Worm (Caenorhabditis elegans) whole organism, L1 larva: ENCODE measurements around the gene bcl-7.

ENCODE experiments used
- C04F5.9 ChIP-seq: sonication (generic microtip); optimal IDR thresholded peaks from 2 replicates; lab custom pipeline; 2016; ENCODE audit warnings: missing genetic modification characterization, missing compliant biosample characterization
- C16A3.4 ChIP-seq: fragments of 150-350 bp; optimal IDR thresholded peaks from 2 replicates; lab custom pipeline; 2014; ENCODE audit warnings: missing biosample characterization, missing genetic modification characterization
- F16B12.6 ChIP-seq: fragments of 150-350 bp; optimal IDR thresholded peaks from 2 replicates; lab custom pipeline; 2014; ENCODE audit warnings: missing biosample characterization, missing genetic modification characterization
- Y116A8C.19 ChIP-seq: sonication (generic microtip); optimal IDR thresholded peaks from 2 replicates; lab custom pipeline; 2016; ENCODE audit warnings: missing compliant biosample characterization, missing genetic modification characterization, borderline replicate concordance
- ama-1 ChIP-seq: fragments of 150-350 bp; optimal IDR thresholded peaks from 2 replicates; lab custom pipeline; 2014
- ceh-8 ChIP-seq: fragments of 200-800 bp; sonication (Bioruptor generic); optimal IDR thresholded peaks from 2 replicates; lab custom pipeline; 2018; ENCODE audit warnings: mild to moderate bottlenecking, missing genetic modification characterization, moderate library complexity, missing compliant biosample characterization
- ceh-88 ChIP-seq: fragments of 200-800 bp; sonication (Bioruptor generic); IDR thresholded peaks from 2 replicates; pipeline ENCODE4 v1.3.6; 2022; ENCODE audit warnings: missing genetic modification characterization, missing compliant biosample characterization
- ceh-90 ChIP-seq: sonication (generic microtip); optimal IDR thresholded peaks from 2 replicates; lab custom pipeline; 2016; ENCODE audit warnings: missing genetic modification characterization, missing compliant biosample characterization
- ces-1 ChIP-seq: fragments of 150-350 bp; optimal IDR thresholded peaks from 2 replicates; lab custom pipeline; 2014; ENCODE audit warnings: missing biosample characterization, missing genetic modification reagents, missing genetic modification characterization
- dpl-1 ChIP-seq, 3 experiments: fragments of 150-350 bp in 2 of 3; sonication (generic microtip) in 1 of 3; optimal IDR thresholded peaks; 2 replicates each; lab custom pipeline; 2014 to 2017; ENCODE audit warnings: missing biosample characterization in 3 of 3, missing genetic modification characterization in 3 of 3, missing genetic modification reagents in 3 of 3
- efl-1 ChIP-seq, 4 experiments: fragments of 150-350 bp; optimal IDR thresholded peaks in 3 of 4; peaks in 1 of 4; 1 replicate in 1 of 4; 2 replicates in 3 of 4; lab custom pipeline; 2014; ENCODE audit warnings: missing biosample characterization in 2 of 4, missing genetic modification characterization in 2 of 4, missing genetic modification reagents in 2 of 4
- egl-27 ChIP-seq, 2 experiments: fragments of 150-350 bp in 1 of 2; sonication (generic microtip); optimal IDR thresholded peaks; 3 replicates each; lab custom pipeline; 2017 to 2018; ENCODE audit warnings: missing biosample characterization in 2 of 2, missing genetic modification characterization in 2 of 2, missing genetic modification reagents in 2 of 2
- elt-2 ChIP-seq: sonication (generic microtip); optimal IDR thresholded peaks from 2 replicates; lab custom pipeline; 2016; ENCODE audit warnings: missing genetic modification characterization, mild to moderate bottlenecking, inconsistent platforms, missing compliant biosample characterization, missing genetic modification reagents
- ets-5 ChIP-seq: fragments of 200-800 bp; sonication (Bioruptor generic); IDR thresholded peaks from 2 replicates; pipeline ENCODE4 v1.3.6; 2022; ENCODE audit warnings: missing genetic modification characterization, missing compliant biosample characterization
- fkh-8 ChIP-seq: sonication (generic microtip); optimal IDR thresholded peaks from 2 replicates; lab custom pipeline; 2016; ENCODE audit warnings: mild to moderate bottlenecking, missing genetic modification characterization, missing compliant biosample characterization
- fos-1 ChIP-seq: fragments of 150-350 bp; optimal IDR thresholded peaks from 2 replicates; lab custom pipeline; 2014; ENCODE audit warnings: missing biosample characterization, missing genetic modification characterization
- grh-1 ChIP-seq: fragments of 200-800 bp; sonication (Bioruptor generic); IDR thresholded peaks from 2 replicates; pipeline ENCODE4 v1.3.6; 2022; ENCODE audit warnings: missing genetic modification reagents, missing genetic modification characterization, missing compliant biosample characterization
- hlh-17 ChIP-seq: fragments of 200-800 bp; sonication (Bioruptor generic); optimal IDR thresholded peaks from 2 replicates; lab custom pipeline; 2018; ENCODE audit warnings: missing genetic modification characterization, mild to moderate bottlenecking, missing compliant biosample characterization, moderate library complexity, borderline replicate concordance
- irx-1 ChIP-seq: sonication (generic microtip); optimal IDR thresholded peaks from 2 replicates; lab custom pipeline; 2016; ENCODE audit warnings: missing genetic modification characterization, missing compliant biosample characterization
- isw-1 ChIP-seq: fragments of 200-800 bp; sonication (Bioruptor generic); IDR thresholded peaks from 2 replicates; pipeline ENCODE4 v1.3.6; 2022; ENCODE audit warnings: missing genetic modification characterization, missing compliant biosample characterization
- jun-1 ChIP-seq: fragments of 150-350 bp; optimal IDR thresholded peaks from 2 replicates; lab custom pipeline; 2014; ENCODE audit warnings: missing biosample characterization, missing genetic modification reagents, missing genetic modification characterization
- lin-13 ChIP-seq: fragments of 150-350 bp; optimal IDR thresholded peaks from 2 replicates; lab custom pipeline; 2014; ENCODE audit warnings: missing biosample characterization, missing genetic modification reagents, missing genetic modification characterization
- lin-14 ChIP-seq: fragments of 200-800 bp; sonication (Bioruptor generic); optimal IDR thresholded peaks from 2 replicates; lab custom pipeline; 2018; ENCODE audit warnings: mild to moderate bottlenecking, missing genetic modification characterization, moderate library complexity, missing compliant biosample characterization
- lin-15B ChIP-seq: fragments of 150-350 bp; sonication (generic microtip); optimal IDR thresholded peaks from 3 replicates; lab custom pipeline; 2014; ENCODE audit warnings: missing biosample characterization, missing genetic modification characterization
- lin-35 ChIP-seq, 2 experiments: fragments of 150-350 bp; optimal IDR thresholded peaks; 2 replicates each; lab custom pipeline; 2014; ENCODE audit warnings: missing biosample characterization in 2 of 2, missing genetic modification characterization in 2 of 2, missing genetic modification reagents in 2 of 2
- lin-39 ChIP-seq: fragments of 150-350 bp; optimal IDR thresholded peaks from 2 replicates; lab custom pipeline; 2014; ENCODE audit warnings: missing biosample characterization, missing genetic modification reagents, missing genetic modification characterization
- lir-3 ChIP-seq: sonication (generic microtip); optimal IDR thresholded peaks from 2 replicates; lab custom pipeline; 2016; ENCODE audit warnings: mild to moderate bottlenecking, missing genetic modification characterization, moderate library complexity, missing compliant biosample characterization; ENCODE audit not compliant: poor library complexity
- lsy-2 ChIP-seq, 2 experiments: fragments of 150-350 bp; optimal IDR thresholded peaks; 2 replicates each; lab custom pipeline; 2014; ENCODE audit warnings: missing biosample characterization in 2 of 2, missing genetic modification characterization in 2 of 2
- mdl-1 ChIP-seq, 2 experiments: fragments of 150-350 bp; optimal IDR thresholded peaks; 2 replicates each; lab custom pipeline; 2014 to 2017; ENCODE audit warnings: missing biosample characterization in 2 of 2, missing genetic modification characterization in 2 of 2, inconsistent platforms in 1 of 2
- nhr-19 ChIP-seq: fragments of 200-800 bp; sonication (Bioruptor generic); conservative IDR thresholded peaks from 2 replicates; pipeline ENCODE4 v1.3.6; 2022; ENCODE audit warnings: missing genetic modification characterization, missing compliant biosample characterization
- nhr-20 ChIP-seq: sonication (generic microtip); optimal IDR thresholded peaks from 2 replicates; lab custom pipeline; 2016; ENCODE audit warnings: mild to moderate bottlenecking, missing genetic modification characterization, missing compliant biosample characterization
- nhr-47 ChIP-seq: sonication (generic microtip); optimal IDR thresholded peaks from 2 replicates; lab custom pipeline; 2016; ENCODE audit warnings: mild to moderate bottlenecking, missing genetic modification characterization, moderate library complexity, missing compliant biosample characterization
- nhr-77 ChIP-seq: fragments of 150-350 bp; optimal IDR thresholded peaks from 2 replicates; lab custom pipeline; 2014; ENCODE audit warnings: missing biosample characterization, missing genetic modification characterization
- nhr-85 ChIP-seq: sonication (generic microtip); peaks from one replicate; lab custom pipeline; 2016; ENCODE audit warnings: missing genetic modification characterization, inconsistent platforms, missing compliant biosample characterization
- nhr-90 ChIP-seq: sonication (generic microtip); optimal IDR thresholded peaks from 2 replicates; lab custom pipeline; 2016; ENCODE audit warnings: mild to moderate bottlenecking, missing genetic modification characterization, missing compliant biosample characterization; ENCODE audit not compliant: poor library complexity
- pag-3 ChIP-seq: sonication (generic microtip); optimal IDR thresholded peaks from 2 replicates; lab custom pipeline; 2017; ENCODE audit warnings: missing genetic modification characterization, mild to moderate bottlenecking, missing compliant biosample characterization, antibody characterized with exemption, borderline replicate concordance; ENCODE audit not compliant: insufficient read depth
- skn-1 ChIP-seq: fragments of 150-350 bp; optimal IDR thresholded peaks from 2 replicates; lab custom pipeline; 2014; ENCODE audit warnings: missing biosample characterization, missing genetic modification characterization
- snpc-4 ChIP-seq: fragments of 150-350 bp; optimal IDR thresholded peaks from 2 replicates; lab custom pipeline; 2014; ENCODE audit warnings: missing biosample characterization, missing genetic modification characterization
- snu-23 ChIP-seq: sonication (generic microtip); optimal IDR thresholded peaks from 2 replicates; lab custom pipeline; 2016; ENCODE audit warnings: missing genetic modification characterization, missing compliant biosample characterization
- sox-4 ChIP-seq: sonication (generic microtip); optimal IDR thresholded peaks from 2 replicates; lab custom pipeline; 2016; ENCODE audit warnings: missing genetic modification characterization, missing compliant biosample characterization
- swsn-7 ChIP-seq: sonication (generic microtip); optimal IDR thresholded peaks from 2 replicates; lab custom pipeline; 2016; ENCODE audit warnings: missing genetic modification characterization, missing compliant biosample characterization
- tbx-2 ChIP-seq: sonication (generic microtip); optimal IDR thresholded peaks from 2 replicates; lab custom pipeline; 2016; ENCODE audit warnings: missing genetic modification characterization, missing compliant biosample characterization
- unc-30 ChIP-seq: sonication (generic microtip); optimal IDR thresholded peaks from 2 replicates; lab custom pipeline; 2017; ENCODE audit warnings: missing biosample characterization, missing genetic modification characterization
- unc-86 ChIP-seq: sonication (generic microtip); optimal IDR thresholded peaks from 2 replicates; lab custom pipeline; 2016; ENCODE audit warnings: missing genetic modification characterization, missing compliant biosample characterization
- xbp-1 ChIP-seq: sonication (generic microtip); optimal IDR thresholded peaks from 2 replicates; lab custom pipeline; 2016; ENCODE audit warnings: missing genetic modification characterization, missing compliant biosample characterization
- zag-1 ChIP-seq: fragments of 150-350 bp; optimal IDR thresholded peaks from 2 replicates; lab custom pipeline; 2014; ENCODE audit warnings: missing biosample characterization, missing genetic modification characterization
- zip-4 ChIP-seq: fragments of 200-800 bp; sonication (Bioruptor generic); optimal IDR thresholded peaks from 2 replicates; lab custom pipeline; 2018; ENCODE audit warnings: mild to moderate bottlenecking, missing genetic modification characterization, moderate library complexity, missing compliant biosample characterization
- ztf-11 ChIP-seq, 2 experiments: sonication (generic microtip); optimal IDR thresholded peaks; 2 replicates each; lab custom pipeline; 2016 to 2017; ENCODE audit warnings: missing genetic modification characterization in 2 of 2, missing biosample characterization in 1 of 2, missing compliant biosample characterization in 1 of 2

bcl-7 gene

ce11 chrIII:5939453-5940296 is 13.8 kb downstream of the bcl-7 start, which contains the start of gene ubq-1 (continued):
- no peak for TF ChIP-seq lin-39 (tag; lab: Kevin White, UChicago)
- no peak for TF ChIP-seq ets-5 (GFP tag; lab: Robert Waterston, UW)
- no peak for TF ChIP-seq egl-27 (tag; optimal IDR thresholded peaks at IDR 0.05; lab: Kevin White, UChicago)
- TF ChIP-seq lin-15B (tag; lab: Kevin White, UChicago) = no peak
- TF ChIP-seq ces-1 = no peak
- TF ChIP-seq tbx-2 (tag; lab: Kevin White, UChicago) = no peak

ce11 chrIII:5940525-5940974 is 14.7 kb downstream of the bcl-7 start:
- no peak for TF ChIP-seq Y116A8C.19 (tag; lab: Kevin White, UChicago)
- TF ChIP-seq lir-3 = peak; percentile 45
- TF ChIP-seq C16A3.4 = peak; percentile 55
- peak; percentile 29 for TF ChIP-seq unc-86 (tag; lab: Kevin White, UChicago)
- no peak for TF ChIP-seq elt-2 (tag; lab: Kevin White, UChicago)
- no peak for TF ChIP-seq unc-30
- TF ChIP-seq lin-14 = peak; percentile 84
- no peak for TF ChIP-seq ces-1
- peak in 1 of 2 experiments; percentile 38 for TF ChIP-seq ztf-11 (tag; optimal IDR thresholded peaks at IDR 0.05; lab: Kevin White, UChicago)
- no peak for TF ChIP-seq nhr-90
- peak; percentile 60 for TF ChIP-seq lin-13 (GFP tag; lab: Kevin White, UChicago)
- TF ChIP-seq nhr-19 (GFP tag; lab: Robert Waterston, UW) = peak; percentile 55
- TF ChIP-seq C04F5.9 (tag; lab: Kevin White, UChicago) = no peak
- peak; percentile 75 for TF ChIP-seq nhr-85 (tag; lab: Kevin White, UChicago)
- peak; percentile 29 for TF ChIP-seq skn-1
- peak; percentile 15 for TF ChIP-seq ceh-8 (GFP tag; lab: Kevin White, UChicago)
- TF ChIP-seq swsn-7 (tag; lab: Kevin White, UChicago) = peak; percentile 52
- TF ChIP-seq fos-1 (tag; lab: Kevin White, UChicago) = peak; percentile 19
- peak; percentile 35 for TF ChIP-seq tbx-2 (tag; lab: Kevin White, UChicago)
- no peak for TF ChIP-seq ceh-90 (tag; lab: Kevin White, UChicago)
- TF ChIP-seq sox-4 (tag; lab: Kevin White, UChicago) = no peak
- TF ChIP-seq nhr-47 (tag; lab: Kevin White, UChicago) = peak; percentile 49
- TF ChIP-seq efl-1 (optimal IDR thresholded peaks at IDR 0.05; lab: Kevin White, UChicago) = peak; percentile 26 to 29
- peak in 1 of 2 experiments; percentile 78 for TF ChIP-seq efl-1 (GFP tag; optimal IDR thresholded peaks at IDR 0.05 in 1 of 2; lab: Kevin White, UChicago)
- peak in 1 of 2 experiments; percentile 94 for TF ChIP-seq mdl-1 (tag; optimal IDR thresholded peaks at IDR 0.05; lab: Kevin White, UChicago)
- TF ChIP-seq grh-1 = no peak
- TF ChIP-seq zip-4 (GFP tag; lab: Kevin White, UChicago) = peak; percentile 56
- peak; percentile 3 for TF ChIP-seq nhr-77 (tag; lab: Kevin White, UChicago)
- TF ChIP-seq jun-1 = peak; percentile 68
- no peak for TF ChIP-seq zag-1 (tag; lab: Kevin White, UChicago)
- TF ChIP-seq pag-3 (tag; lab: Kevin White, UChicago) = no peak
- TF ChIP-seq dpl-1 (GFP tag; optimal IDR thresholded peaks at IDR 0.05; lab: Kevin White, UChicago) = peak; percentile 1 to 33 (median 24)
- peak; percentile 48 to 75 for TF ChIP-seq lin-35 (GFP tag; optimal IDR thresholded peaks at IDR 0.05; lab: Kevin White, UChicago)
- TF ChIP-seq nhr-20 = peak; percentile 59
- no peak for TF ChIP-seq hlh-17 (GFP tag; lab: Kevin White, UChicago)
- TF ChIP-seq snu-23 (GFP tag; lab: Kevin White, UChicago) = peak; percentile 81
- TF ChIP-seq isw-1 = no peak
- TF ChIP-seq ceh-88 (GFP tag; lab: Robert Waterston, UW) = no peak
- TF ChIP-seq xbp-1 (tag; lab: Kevin White, UChicago) = peak; percentile 49
- TF ChIP-seq lsy-2 (tag; optimal IDR thresholded peaks at IDR 0.05; lab: Kevin White, UChicago) = peak; percentile 37 to 69
- TF ChIP-seq F16B12.6 (tag; lab: Kevin White, UChicago) = peak; percentile 24
- TF ChIP-seq fkh-8 (tag; lab: Kevin White, UChicago) = peak; percentile 70
- peak; percentile 94 for TF ChIP-seq ama-1 (lab: Kevin White, UChicago)
- peak; percentile 46 for TF ChIP-seq snpc-4 (tag; lab: Kevin White, UChicago)
- peak; percentile 21 for TF ChIP-seq irx-1 (tag; lab: Kevin White, UChicago)
